Fruit fly (Drosophila melanogaster): ENCODE data around the gene Obp19a.
A peak's percentile ranks its signal among the peaks of the same experiment; 100 is the strongest.

Obp19a gene

DNA sequence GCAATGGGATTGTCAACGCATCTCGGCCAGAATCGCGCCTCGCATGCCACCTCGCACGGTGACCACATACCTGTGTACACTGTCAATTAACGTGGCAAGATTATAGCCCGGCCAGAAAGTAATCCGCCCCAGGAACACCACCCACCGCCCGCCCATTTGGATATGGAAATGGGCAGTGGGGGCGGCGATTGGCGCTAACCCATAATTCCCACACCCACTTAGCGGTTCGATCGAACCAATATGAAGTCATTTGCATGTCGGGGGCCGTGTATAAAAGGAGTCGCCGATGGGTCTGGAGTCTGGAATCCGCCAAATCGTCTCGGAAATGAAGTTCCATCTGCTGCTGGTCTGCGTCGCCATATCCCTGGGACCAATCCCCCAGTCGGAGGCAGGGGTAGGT is at the start of gene Obp19a:
TSS of gene Obp19a (plus strand) at position 301 of the 400 bp plus-strand sequence.
- TF ChIP-seq kay (GFP tag; ENCODE audit: borderline replicate concordance) (no peak), Crg-1 (GFP tag; optimal IDR thresholded peaks at IDR 0.05) (no peak), CG33017 (tag; optimal IDR thresholded peaks at IDR 0.05) (no peak), Hr96 (GFP tag; optimal IDR thresholded peaks at IDR 0.05) (no peak), CG11617 (GFP tag; optimal IDR thresholded peaks at IDR 0.05) (no peak), CG5204 (GFP tag; optimal IDR thresholded peaks at IDR 0.05) (no peak), Mnt (GFP tag; optimal IDR thresholded peaks at IDR 0.05) (no peak), CG14711 (tag; optimal IDR thresholded peaks at IDR 0.05) (no peak)

DNA sequence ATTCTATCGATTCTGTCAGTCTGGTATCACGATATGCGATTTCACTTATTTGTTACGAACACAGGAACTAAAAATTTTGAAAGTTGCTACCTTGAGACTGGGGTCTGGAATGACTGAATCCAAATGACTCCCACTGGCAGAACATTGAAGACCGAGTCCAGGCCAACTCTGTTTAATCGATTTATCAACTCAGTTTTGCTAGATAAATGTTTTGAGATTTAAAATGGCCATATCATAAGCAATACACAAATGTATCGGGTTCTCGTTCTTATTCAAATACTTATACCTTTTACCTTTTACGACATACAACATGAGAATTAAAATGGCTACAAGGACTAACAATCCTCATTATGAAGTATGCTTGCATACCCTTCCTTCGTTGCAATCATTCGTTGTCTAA is 39.1 kb upstream of the Obp19a start, which contains the start of gene CG12679:
TSS of gene CG12679 (minus strand) at position 101 of the 400 bp plus-strand sequence.
- TF ChIP-seq CG12768 (GFP tag; optimal IDR thresholded peaks at IDR 0.05): no peak
- TF ChIP-seq tj (GFP tag; optimal IDR thresholded peaks at IDR 0.05): no peak
- TF ChIP-seq CG5204 (GFP tag; optimal IDR thresholded peaks at IDR 0.05): no peak
- no peak for TF ChIP-seq cic (GFP tag; optimal IDR thresholded peaks at IDR 0.05)
- no peak for TF ChIP-seq Clk (GFP tag; optimal IDR thresholded peaks at IDR 0.05)
- no peak for TF ChIP-seq CG33017 (tag; optimal IDR thresholded peaks at IDR 0.05)
- no peak for TF ChIP-seq CG1620 (GFP tag; optimal IDR thresholded peaks at IDR 0.05)
- TF ChIP-seq kay (GFP tag; ENCODE audit: borderline replicate concordance): no peak
- no peak for TF ChIP-seq cnc (optimal IDR thresholded peaks at IDR 0.05)
- TF ChIP-seq toe (GFP tag; optimal IDR thresholded peaks at IDR 0.05): no peak
- TF ChIP-seq CG14711 (tag; optimal IDR thresholded peaks at IDR 0.05): no peak
- no peak for TF ChIP-seq CG7045 (GFP tag; optimal IDR thresholded peaks at IDR 0.05)
- TF ChIP-seq Hr96 (GFP tag; optimal IDR thresholded peaks at IDR 0.05): no peak
- no peak for TF ChIP-seq bab1 (GFP tag; optimal IDR thresholded peaks at IDR 0.05)

DNA sequence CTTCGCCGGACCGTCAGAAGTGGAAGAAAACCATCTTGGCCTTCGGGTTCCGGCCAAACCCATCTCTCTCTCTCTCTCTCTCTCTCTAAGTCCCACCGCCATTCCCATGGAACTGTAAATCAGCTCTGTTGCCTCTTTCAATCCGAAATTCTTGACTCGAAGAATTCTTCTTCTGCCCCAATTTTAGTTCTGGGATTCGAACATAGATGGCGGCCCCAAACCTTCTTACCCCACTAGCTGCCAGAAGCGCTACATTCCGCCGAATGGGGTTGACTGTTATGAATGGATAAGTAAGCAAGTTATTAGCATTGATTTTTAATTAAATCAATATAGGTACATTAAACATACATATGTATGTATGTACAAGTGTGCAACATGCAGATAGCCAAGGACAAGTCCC is 29.7 kb upstream of the Obp19a start:
- TF ChIP-seq cic (GFP tag; optimal IDR thresholded peaks at IDR 0.05) (no peak), toe (GFP tag; optimal IDR thresholded peaks at IDR 0.05) (no peak), CG7101 (tag; optimal IDR thresholded peaks at IDR 0.05) (no peak), CG14711 (tag; optimal IDR thresholded peaks at IDR 0.05) (no peak), CG12768 (GFP tag; optimal IDR thresholded peaks at IDR 0.05) (no peak), ovo (GFP tag; optimal IDR thresholded peaks at IDR 0.05) (no peak), CG5204 (GFP tag; optimal IDR thresholded peaks at IDR 0.05) (no peak), pad (GFP tag; optimal IDR thresholded peaks at IDR 0.05) (no peak), cnc (optimal IDR thresholded peaks at IDR 0.05) (no peak), Mnt (GFP tag; optimal IDR thresholded peaks at IDR 0.05) (no peak)

DNA sequence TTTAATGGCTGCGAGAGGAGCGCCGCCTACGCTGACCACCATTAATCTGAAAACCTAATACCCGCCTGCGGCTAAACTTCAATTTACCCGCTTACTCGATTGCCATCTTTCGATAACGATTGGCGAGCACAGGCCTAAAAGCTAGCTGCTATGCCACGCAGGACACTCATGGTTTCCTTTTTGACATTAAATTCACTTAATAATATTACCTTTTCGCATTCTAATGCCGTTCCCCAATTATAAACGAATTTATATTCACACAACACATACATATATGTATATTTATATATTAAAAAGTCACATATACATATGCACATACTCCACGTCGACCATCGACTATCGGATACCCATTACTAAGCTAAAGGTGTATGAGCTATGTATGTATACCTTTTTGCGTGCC is 25.9 kb upstream of the Obp19a start:
- TF ChIP-seq tj (GFP tag; optimal IDR thresholded peaks at IDR 0.05) (no peak), cic (GFP tag; optimal IDR thresholded peaks at IDR 0.05) (no peak), CG1620 (GFP tag; optimal IDR thresholded peaks at IDR 0.05) (no peak), CG12768 (GFP tag; optimal IDR thresholded peaks at IDR 0.05) (no peak), Mnt (GFP tag; optimal IDR thresholded peaks at IDR 0.05) (no peak), cnc (optimal IDR thresholded peaks at IDR 0.05) (no peak), Clk (GFP tag; optimal IDR thresholded peaks at IDR 0.05) (no peak), kay (GFP tag; ENCODE audit: borderline replicate concordance) (no peak), bab1 (GFP tag; optimal IDR thresholded peaks at IDR 0.05) (no peak), CG33017 (tag; optimal IDR thresholded peaks at IDR 0.05) (no peak), Hr96 (GFP tag; optimal IDR thresholded peaks at IDR 0.05) (no peak), CG7045 (GFP tag; optimal IDR thresholded peaks at IDR 0.05) (no peak), CG11617 (GFP tag; optimal IDR thresholded peaks at IDR 0.05) (no peak), CG5204 (GFP tag; optimal IDR thresholded peaks at IDR 0.05) (no peak)

DNA sequence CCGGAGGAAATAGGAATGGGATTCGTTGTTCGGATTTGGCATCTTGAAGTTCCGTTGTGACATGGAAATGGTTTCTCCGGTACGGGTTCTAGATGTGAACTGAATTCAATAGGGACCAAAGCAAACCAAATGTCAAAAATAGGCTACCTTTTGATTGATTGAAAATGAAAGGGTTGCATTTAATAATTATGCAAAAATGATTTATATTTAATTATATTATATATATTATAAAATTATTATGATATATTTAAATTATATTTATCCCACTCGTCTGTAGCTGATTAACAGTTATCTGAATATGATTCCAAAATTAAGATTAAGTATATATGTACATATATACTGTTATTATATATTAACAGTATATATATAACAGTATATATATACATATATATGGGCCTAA is 24.8 kb upstream of the Obp19a start, which contains the start of gene jb:
TSS of gene jb (minus strand) at position 101 of the 400 bp plus-strand sequence.
- TF ChIP-seq CG14711 (tag; optimal IDR thresholded peaks at IDR 0.05): no peak
- no peak for TF ChIP-seq bab1 (GFP tag; optimal IDR thresholded peaks at IDR 0.05)
- no peak for TF ChIP-seq Mnt (GFP tag; optimal IDR thresholded peaks at IDR 0.05)
- TF ChIP-seq CG11617 (GFP tag; optimal IDR thresholded peaks at IDR 0.05): no peak

DNA sequence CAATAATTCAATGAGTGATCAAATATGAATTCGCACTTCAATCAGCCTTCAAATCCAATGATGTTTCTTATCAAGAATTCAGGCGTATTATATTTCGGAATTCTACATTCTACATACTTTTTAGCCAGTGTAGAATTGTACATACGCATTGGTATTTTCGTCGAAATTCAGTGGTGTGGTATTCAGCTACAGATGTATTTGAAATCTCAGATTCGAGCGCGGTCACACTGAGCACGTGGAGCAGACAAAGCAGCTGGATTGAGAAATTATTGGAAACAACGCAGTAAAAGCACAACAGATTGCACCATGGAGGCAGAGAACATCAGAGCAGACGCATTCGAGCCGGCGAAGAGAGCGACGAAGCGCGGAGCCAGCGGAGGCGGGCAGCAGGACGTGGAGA is 24.3 kb upstream of the Obp19a start:
- TF ChIP-seq Mnt (GFP tag; optimal IDR thresholded peaks at IDR 0.05): peak; percentile 99
- no peak for TF ChIP-seq CG11617 (GFP tag; optimal IDR thresholded peaks at IDR 0.05)
- no peak for TF ChIP-seq CG12768 (GFP tag; optimal IDR thresholded peaks at IDR 0.05)
- TF ChIP-seq bab1 (GFP tag; optimal IDR thresholded peaks at IDR 0.05): peak; percentile 42
- no peak for TF ChIP-seq CG5204 (GFP tag; optimal IDR thresholded peaks at IDR 0.05)
- TF ChIP-seq kay (GFP tag; ENCODE audit: borderline replicate concordance): no peak

DNA sequence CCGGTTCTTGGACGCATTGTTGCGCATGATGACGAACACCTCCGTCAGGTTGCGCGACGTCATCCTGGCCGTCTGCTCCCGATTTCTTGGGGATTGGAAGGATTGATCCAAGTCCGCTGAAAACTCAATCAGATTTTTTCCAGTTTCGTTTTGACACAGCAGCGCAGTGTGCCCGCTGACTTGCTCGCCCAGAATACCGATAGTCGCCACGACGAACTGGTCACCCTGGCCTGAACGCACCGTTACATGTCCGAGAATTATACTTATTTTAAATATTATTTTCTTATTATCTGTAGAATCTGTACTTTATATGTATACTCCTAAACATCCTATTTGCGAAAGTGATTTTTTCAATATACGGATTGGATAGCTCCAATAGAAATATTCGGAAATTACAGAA is 22.0 kb upstream of the Obp19a start, which contains the start of gene Syx16:
TSS of gene Syx16 (minus strand) at position 172 of the 400 bp plus-strand sequence.
- TF ChIP-seq Crg-1 (GFP tag; optimal IDR thresholded peaks at IDR 0.05) (no peak), CG33017 (tag; optimal IDR thresholded peaks at IDR 0.05) (no peak), CG11617 (GFP tag; optimal IDR thresholded peaks at IDR 0.05) (no peak), CG7101 (tag; optimal IDR thresholded peaks at IDR 0.05) (no peak), kay (GFP tag; ENCODE audit: borderline replicate concordance) (no peak), CG14711 (tag; optimal IDR thresholded peaks at IDR 0.05) (no peak), CG12768 (GFP tag; optimal IDR thresholded peaks at IDR 0.05) (no peak), cnc (optimal IDR thresholded peaks at IDR 0.05) (no peak), Clk (GFP tag; optimal IDR thresholded peaks at IDR 0.05) (no peak), Mnt (GFP tag; optimal IDR thresholded peaks at IDR 0.05) (no peak), CG1620 (GFP tag; optimal IDR thresholded peaks at IDR 0.05) (no peak), ovo (GFP tag; optimal IDR thresholded peaks at IDR 0.05) (no peak), pad (GFP tag; optimal IDR thresholded peaks at IDR 0.05) (no peak), CG5204 (GFP tag; optimal IDR thresholded peaks at IDR 0.05) (no peak), tj (GFP tag; optimal IDR thresholded peaks at IDR 0.05) (no peak), bab1 (GFP tag; optimal IDR thresholded peaks at IDR 0.05) (no peak), toe (GFP tag; optimal IDR thresholded peaks at IDR 0.05) (no peak)
